Worm (Caenorhabditis elegans) whole organism, L3 larva: ENCODE results near the gene W02D7.4.

ENCODE experiments used
- elt-3 ChIP-seq, 3 experiments: fragments of 150-350 bp in 1 of 3; sonication (generic microtip) in 2 of 3; optimal IDR thresholded peaks; 2 replicates in 2 of 3; 4 replicates in 1 of 3; lab custom pipeline; 2014 to 2017; ENCODE audit warnings: missing biosample characterization in 3 of 3, missing genetic modification characterization in 3 of 3
- jun-1 ChIP-seq: fragments of 150-350 bp; optimal IDR thresholded peaks from 2 replicates; lab custom pipeline; 2014; ENCODE audit warnings: missing biosample characterization, missing genetic modification reagents, missing genetic modification characterization
- mdl-1 ChIP-seq: fragments of 150-350 bp; optimal IDR thresholded peaks from 2 replicates; lab custom pipeline; 2014; ENCODE audit warnings: missing biosample characterization, missing genetic modification characterization
- mml-1 ChIP-seq: fragments of 150-350 bp; sonication (generic microtip); optimal IDR thresholded peaks from 3 replicates; lab custom pipeline; 2014; ENCODE audit warnings: missing biosample characterization, missing genetic modification characterization
- nhr-28 ChIP-seq: fragments of 150-350 bp; optimal IDR thresholded peaks from 2 replicates; lab custom pipeline; 2014; ENCODE audit warnings: missing biosample characterization, missing genetic modification characterization
- nhr-76 ChIP-seq: fragments of 150-350 bp; sonication (generic microtip); optimal IDR thresholded peaks from 5 replicates; lab custom pipeline; 2014; ENCODE audit warnings: missing biosample characterization, missing genetic modification characterization
- nhr-77 ChIP-seq: fragments of 150-350 bp; optimal IDR thresholded peaks from 2 replicates; lab custom pipeline; 2014; ENCODE audit warnings: missing biosample characterization, missing genetic modification characterization
- pqm-1 ChIP-seq: fragments of 150-350 bp; optimal IDR thresholded peaks from 2 replicates; lab custom pipeline; 2017; ENCODE audit warnings: missing biosample characterization, missing genetic modification characterization, inconsistent platforms
- snpc-4 ChIP-seq: fragments of 150-350 bp; optimal IDR thresholded peaks from 2 replicates; lab custom pipeline; 2014; ENCODE audit warnings: missing biosample characterization, missing genetic modification characterization
- unc-39 ChIP-seq: sonication (generic microtip); optimal IDR thresholded peaks from 4 replicates; lab custom pipeline; 2017; ENCODE audit warnings: missing biosample characterization, missing genetic modification characterization
- unc-62 ChIP-seq: fragments of 150-350 bp; sonication (generic microtip); optimal IDR thresholded peaks from 4 replicates; lab custom pipeline; 2014; ENCODE audit warnings: missing biosample characterization, missing genetic modification reagents, missing genetic modification characterization
- ztf-11 ChIP-seq: fragments of 150-350 bp; optimal IDR thresholded peaks from 2 replicates; lab custom pipeline; 2014; ENCODE audit warnings: missing biosample characterization, missing genetic modification characterization

DNA sequence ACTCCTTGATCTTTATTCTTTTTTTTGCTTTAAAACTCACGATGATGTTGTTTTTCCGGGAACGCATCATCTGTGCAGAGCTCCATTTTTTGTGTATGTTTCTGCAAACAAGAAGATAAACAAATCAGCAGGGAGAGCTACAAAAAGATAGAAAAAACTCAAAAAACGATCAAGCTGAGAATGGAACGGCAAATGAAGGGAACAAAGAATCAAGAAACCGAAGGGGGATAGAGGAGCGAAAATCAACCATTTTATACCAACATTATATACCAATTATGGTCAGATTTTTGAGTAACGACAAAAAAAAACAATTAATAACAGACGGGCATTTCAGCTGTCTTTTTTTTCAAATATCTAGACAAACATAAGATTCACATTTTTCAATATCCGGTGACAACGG, 12.6 kb downstream of the W02D7.4 start, which contains the start of gene slc-17.5:
- TF ChIP-seq pqm-1 (no peak), mdl-1 (tag; lab: Kevin White, UChicago) (no peak), ztf-11 (no peak), unc-62 (GFP tag; lab: Kevin White, UChicago) (no peak), mml-1 (no peak), elt-3 (tag; optimal IDR thresholded peaks at IDR 0.05; lab: Kevin White, UChicago) (no peak), nhr-28 (tag; lab: Kevin White, UChicago) (no peak), nhr-77 (tag; lab: Kevin White, UChicago) (no peak), nhr-76 (no peak), snpc-4 (tag; lab: Kevin White, UChicago) (no peak), jun-1 (no peak), unc-39 (tag; lab: Kevin White, UChicago) (no peak)
